Worm (Caenorhabditis elegans): Measurements from ENCODE around the gene sra-9.

The sra-9 gene

ce11 chrII:9507181-9507580 is 24.9 kb upstream of the sra-9 start, which contains the start of gene gcy-3:
Gene gcy-3, minus strand, starts transcription at chrII:9507281.
- TF ChIP-seq pha-4 (tag; optimal IDR thresholded peaks at IDR 0.05) (no peak), nhr-237 (tag; optimal IDR thresholded peaks at IDR 0.05) (no peak), hlh-1 (tag; optimal IDR thresholded peaks at IDR 0.05) (no peak), snpc-4 (tag; optimal IDR thresholded peaks at IDR 0.05) (no peak), elt-3 (tag; optimal IDR thresholded peaks at IDR 0.05) (no peak), M03D4.4 (tag; optimal IDR thresholded peaks at IDR 0.05) (no peak), ceh-39 (tag; optimal IDR thresholded peaks at IDR 0.05) (no peak), lin-13 (tag; optimal IDR thresholded peaks at IDR 0.05) (no peak), bed-3 (GFP tag; optimal IDR thresholded peaks at IDR 0.05) (no peak), nhr-28 (tag; optimal IDR thresholded peaks at IDR 0.05) (no peak), lin-32 (GFP tag; optimal IDR thresholded peaks at IDR 0.05) (no peak), mep-1 (tag; optimal IDR thresholded peaks at IDR 0.05) (no peak), lsy-2 (tag; optimal IDR thresholded peaks at IDR 0.05) (no peak), ceh-43 (GFP tag; optimal IDR thresholded peaks at IDR 0.05) (no peak), unc-120 (tag; optimal IDR thresholded peaks at IDR 0.05; ENCODE audit: poor library complexity, severe bottlenecking) (no peak)

ce11 chrII:9516836-9517235 is 15.3 kb upstream of the sra-9 start, which contains the start of gene gcy-1:
Gene gcy-1, minus strand, starts transcription at chrII:9516936.
- TF ChIP-seq lin-32 (GFP tag; optimal IDR thresholded peaks at IDR 0.05) (no peak), ceh-43 (GFP tag; optimal IDR thresholded peaks at IDR 0.05) (no peak), drap-1 (GFP tag; optimal IDR thresholded peaks at IDR 0.05) (no peak), mls-2 (tag; optimal IDR thresholded peaks at IDR 0.05) (no peak), unc-39 (tag; optimal IDR thresholded peaks at IDR 0.05) (no peak)

ce11 chrII:9518781-9519180 is 13.3 kb upstream of the sra-9 start, which contains the start of the genes sfxn-1.1 and AH6.3:
Gene sfxn-1.1, minus strand, starts transcription at chrII:9518881.
Gene AH6.3, plus strand, starts transcription at chrII:9519055.
- TF ChIP-seq nhr-2 (tag; optimal IDR thresholded peaks at IDR 0.05): no peak
- no peak for TF ChIP-seq mep-1 (tag; optimal IDR thresholded peaks at IDR 0.05)
- no peak for TF ChIP-seq ceh-39 (tag; optimal IDR thresholded peaks at IDR 0.05)
- no peak for TF ChIP-seq zip-8 (tag; optimal IDR thresholded peaks at IDR 0.05)
- no peak for TF ChIP-seq mab-5 (tag; optimal IDR thresholded peaks at IDR 0.05)
- TF ChIP-seq elt-3 (tag; optimal IDR thresholded peaks at IDR 0.05): no peak
- no peak for TF ChIP-seq lin-32 (GFP tag; optimal IDR thresholded peaks at IDR 0.05)
- TF ChIP-seq lin-13 (tag; optimal IDR thresholded peaks at IDR 0.05): no peak
- no peak for TF ChIP-seq blmp-1 (tag; optimal IDR thresholded peaks at IDR 0.05)
- no peak for TF ChIP-seq flh-1 (GFP tag; optimal IDR thresholded peaks at IDR 0.05)
- no peak for TF ChIP-seq ces-1 (GFP tag; optimal IDR thresholded peaks at IDR 0.05)
- TF ChIP-seq cnd-1 (tag; optimal IDR thresholded peaks at IDR 0.05): no peak
- TF ChIP-seq snpc-4 (tag; optimal IDR thresholded peaks at IDR 0.05): no peak
- TF ChIP-seq ceh-43 (GFP tag; optimal IDR thresholded peaks at IDR 0.05): no peak
- no peak for TF ChIP-seq sem-2 (GFP tag; optimal IDR thresholded peaks at IDR 0.05)
- TF ChIP-seq nhr-237 (tag; optimal IDR thresholded peaks at IDR 0.05): no peak
- TF ChIP-seq unc-62 (GFP tag; optimal IDR thresholded peaks at IDR 0.05): no peak
- no peak for TF ChIP-seq unc-120 (tag; optimal IDR thresholded peaks at IDR 0.05; ENCODE audit: poor library complexity, severe bottlenecking)

ce11 chrII:9521570-9521969 is 10.5 kb upstream of the sra-9 start, which contains the start of gene sra-1:
Gene sra-1, minus strand, starts transcription at chrII:9521670.
- TF ChIP-seq drap-1 (GFP tag; optimal IDR thresholded peaks at IDR 0.05) (no peak), mls-2 (tag; optimal IDR thresholded peaks at IDR 0.05) (no peak), elt-3 (tag; optimal IDR thresholded peaks at IDR 0.05) (no peak), unc-120 (tag; optimal IDR thresholded peaks at IDR 0.05; ENCODE audit: poor library complexity, severe bottlenecking) (no peak), mab-5 (tag; optimal IDR thresholded peaks at IDR 0.05) (no peak), ztf-11 (tag; optimal IDR thresholded peaks at IDR 0.05) (no peak), M03D4.4 (tag; optimal IDR thresholded peaks at IDR 0.05) (no peak), lsy-2 (tag; optimal IDR thresholded peaks at IDR 0.05) (no peak), unc-39 (tag; optimal IDR thresholded peaks at IDR 0.05) (no peak), sptf-1 (tag; optimal IDR thresholded peaks at IDR 0.05) (no peak), unc-62 (GFP tag; optimal IDR thresholded peaks at IDR 0.05) (no peak), nhr-2 (tag; optimal IDR thresholded peaks at IDR 0.05) (no peak), sem-2 (GFP tag; optimal IDR thresholded peaks at IDR 0.05) (no peak), lin-13 (tag; optimal IDR thresholded peaks at IDR 0.05) (no peak), nhr-237 (tag; optimal IDR thresholded peaks at IDR 0.05) (no peak), ceh-43 (GFP tag; optimal IDR thresholded peaks at IDR 0.05) (no peak), flh-1 (GFP tag; optimal IDR thresholded peaks at IDR 0.05) (no peak), pha-4 (tag; optimal IDR thresholded peaks at IDR 0.05) (no peak), nhr-12 (tag; optimal IDR thresholded peaks at IDR 0.05) (no peak)

- TF ChIP-seq nhr-76 (tag; optimal IDR thresholded peaks at IDR 0.05) (no peak), unc-120 (tag; optimal IDR thresholded peaks at IDR 0.05; ENCODE audit: poor library complexity, severe bottlenecking) (no peak), elt-1 (tag; optimal IDR thresholded peaks at IDR 0.05; ENCODE audit: borderline replicate concordance, insufficient read depth) (no peak), elt-3 (tag; optimal IDR thresholded peaks at IDR 0.05) (no peak), mab-5 (tag; optimal IDR thresholded peaks at IDR 0.05) (no peak), snpc-4 (tag; optimal IDR thresholded peaks at IDR 0.05) (no peak), pha-4 (tag; optimal IDR thresholded peaks at IDR 0.05) (no peak), unc-62 (GFP tag; optimal IDR thresholded peaks at IDR 0.05) (no peak), drap-1 (GFP tag; optimal IDR thresholded peaks at IDR 0.05) (no peak), M03D4.4 (tag; optimal IDR thresholded peaks at IDR 0.05) (no peak), blmp-1 (tag; optimal IDR thresholded peaks at IDR 0.05) (no peak), ceh-83 (GFP tag; optimal IDR thresholded peaks at IDR 0.05) (no peak), lsy-2 (tag; optimal IDR thresholded peaks at IDR 0.05) (no peak), nhr-28 (tag; optimal IDR thresholded peaks at IDR 0.05) (no peak), ceh-43 (GFP tag; optimal IDR thresholded peaks at IDR 0.05) (no peak), nhr-237 (tag; optimal IDR thresholded peaks at IDR 0.05) (no peak)
These were observed 9.1 kb upstream of the sra-9 start, which contains the start of gene AH6.17 for ce11 chrII:9522986-9523385. Gene AH6.17, plus strand, starts transcription at chrII:9523170.
